Worm (Caenorhabditis elegans): Measurements from ENCODE around the gene fbxb-82.

The fbxb-82 gene

DNA sequence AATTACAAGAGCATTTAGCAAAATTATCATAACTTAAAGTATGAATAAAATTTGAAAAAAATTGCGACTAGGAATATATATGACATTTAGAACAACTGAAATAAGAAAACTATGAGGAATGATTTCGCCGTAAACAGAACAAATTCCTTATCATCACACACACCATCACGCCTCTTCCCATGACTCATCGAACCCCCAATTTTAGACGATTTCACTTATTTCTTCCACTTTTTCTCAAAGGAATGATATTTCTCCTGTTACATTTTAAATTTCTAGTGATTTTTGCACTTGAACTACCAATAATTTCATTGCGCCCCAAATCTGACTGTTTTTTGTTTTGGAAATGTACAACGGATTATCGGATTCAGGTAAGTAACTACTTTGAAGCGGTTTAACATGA is 13.6 kb upstream of the fbxb-82 start, which contains the start of the genes zig-13 and ver-1:
Gene zig-13, minus strand, starts transcription at position 101 of the 400 bp plus-strand sequence.
Gene ver-1, plus strand, starts transcription at position 180 of the 400 bp plus-strand sequence.
- no peak for TF ChIP-seq unc-62 (GFP tag; optimal IDR thresholded peaks at IDR 0.05)
- no peak for TF ChIP-seq nhr-25 (tag; optimal IDR thresholded peaks at IDR 0.05)
- no peak for TF ChIP-seq lin-15B (tag; optimal IDR thresholded peaks at IDR 0.05)
- TF ChIP-seq ZK546.5 (tag; optimal IDR thresholded peaks at IDR 0.05), result no peak

DNA sequence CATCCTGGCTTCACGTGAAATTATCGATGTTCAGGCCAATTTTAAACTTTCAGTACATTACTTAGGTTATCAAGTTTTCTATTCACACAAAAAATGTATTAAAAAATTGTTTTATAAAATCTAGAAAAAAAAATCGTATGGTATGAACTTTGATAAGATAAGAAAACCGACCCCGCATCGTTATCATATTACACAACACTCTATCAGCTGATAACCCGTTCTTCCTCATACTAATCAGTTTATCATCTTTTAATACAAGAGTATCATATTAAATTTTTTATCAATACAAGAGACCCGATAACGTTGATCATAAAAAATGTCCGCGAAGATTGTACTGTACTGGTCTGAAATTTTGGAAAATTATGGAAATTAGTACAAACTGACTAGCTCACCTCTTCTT is 11.1 kb upstream of the fbxb-82 start:
- TF ChIP-seq snpc-4 (tag; optimal IDR thresholded peaks at IDR 0.05), result no peak
- TF ChIP-seq egl-27 (tag; optimal IDR thresholded peaks at IDR 0.05), result peak; percentile 81
- TF ChIP-seq ama-1 (optimal IDR thresholded peaks at IDR 0.05), result no peak
- peak; percentile 100 for TF ChIP-seq elt-2 (tag; optimal IDR thresholded peaks at IDR 0.05)
- TF ChIP-seq ZK546.5 (tag; optimal IDR thresholded peaks at IDR 0.05), result no peak
- TF ChIP-seq ztf-4 (tag; optimal IDR thresholded peaks at IDR 0.05), result no peak
- no peak for TF ChIP-seq egl-5 (tag; optimal IDR thresholded peaks at IDR 0.05)
- peak; percentile 26 for TF ChIP-seq skn-1 (tag; optimal IDR thresholded peaks at IDR 0.05)
- peak; percentile 98 for TF ChIP-seq jun-1 (tag; optimal IDR thresholded peaks at IDR 0.05)
- no peak for TF ChIP-seq nhr-23 (tag; optimal IDR thresholded peaks at IDR 0.05)
- no peak for TF ChIP-seq nhr-25 (tag; optimal IDR thresholded peaks at IDR 0.05)
- peak in 2 of 3 experiments; percentile 1 to 56 for TF ChIP-seq elt-3 (tag; optimal IDR thresholded peaks at IDR 0.05)
- no peak for TF ChIP-seq nhr-76 (tag; optimal IDR thresholded peaks at IDR 0.05)
- TF ChIP-seq pqm-1 (tag; optimal IDR thresholded peaks at IDR 0.05), result peak; percentile 100
- TF ChIP-seq fos-1 (tag; optimal IDR thresholded peaks at IDR 0.05), result peak; percentile 45
- no peak for TF ChIP-seq elt-1 (tag; optimal IDR thresholded peaks at IDR 0.05)
- no peak for TF ChIP-seq zag-1 (tag; optimal IDR thresholded peaks at IDR 0.05)
- no peak for TF ChIP-seq nhr-43 (tag; optimal IDR thresholded peaks at IDR 0.05; ENCODE audit: poor library complexity, severe bottlenecking)
- no peak for TF ChIP-seq nhr-237 (tag; optimal IDR thresholded peaks at IDR 0.05)

DNA sequence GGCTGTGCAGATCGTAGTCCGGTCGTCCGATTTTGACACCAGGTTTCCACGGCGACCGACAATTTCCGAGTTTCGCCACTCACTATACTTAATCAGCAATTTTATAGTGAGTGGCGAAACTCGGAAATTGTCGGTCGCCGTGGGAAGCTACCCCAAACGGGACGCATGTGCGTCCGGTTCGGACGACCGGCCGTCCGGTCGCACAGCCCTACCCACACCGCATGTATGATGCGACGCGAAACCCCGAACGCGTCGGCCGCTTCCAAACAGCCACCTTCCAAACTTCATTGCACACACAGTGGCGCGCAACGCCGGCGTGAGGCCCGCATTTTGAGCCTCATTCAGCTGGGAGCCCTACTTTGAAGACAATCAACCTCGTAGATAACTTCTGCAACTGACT is 8.1 kb upstream of the fbxb-82 start:
- TF ChIP-seq daf-12 (tag; optimal IDR thresholded peaks at IDR 0.05) (no peak), pha-4 (tag; optimal IDR thresholded peaks at IDR 0.05) (no peak), nhr-43 (tag; optimal IDR thresholded peaks at IDR 0.05; ENCODE audit: poor library complexity, severe bottlenecking) (no peak), egl-5 (tag; optimal IDR thresholded peaks at IDR 0.05) (no peak), fkh-2 (tag; optimal IDR thresholded peaks at IDR 0.05) (no peak), tbx-2 (tag; optimal IDR thresholded peaks at IDR 0.05) (no peak), nhr-23 (tag; optimal IDR thresholded peaks at IDR 0.05) (no peak), elt-1 (tag; optimal IDR thresholded peaks at IDR 0.05) (no peak), nhr-67 (tag; optimal IDR thresholded peaks at IDR 0.05) (no peak), lin-39 (tag; optimal IDR thresholded peaks at IDR 0.05) (no peak), nhr-237 (tag; optimal IDR thresholded peaks at IDR 0.05) (no peak), nhr-11 (tag; optimal IDR thresholded peaks at IDR 0.05) (no peak), ztf-11 (tag; optimal IDR thresholded peaks at IDR 0.05) (no peak)

DNA sequence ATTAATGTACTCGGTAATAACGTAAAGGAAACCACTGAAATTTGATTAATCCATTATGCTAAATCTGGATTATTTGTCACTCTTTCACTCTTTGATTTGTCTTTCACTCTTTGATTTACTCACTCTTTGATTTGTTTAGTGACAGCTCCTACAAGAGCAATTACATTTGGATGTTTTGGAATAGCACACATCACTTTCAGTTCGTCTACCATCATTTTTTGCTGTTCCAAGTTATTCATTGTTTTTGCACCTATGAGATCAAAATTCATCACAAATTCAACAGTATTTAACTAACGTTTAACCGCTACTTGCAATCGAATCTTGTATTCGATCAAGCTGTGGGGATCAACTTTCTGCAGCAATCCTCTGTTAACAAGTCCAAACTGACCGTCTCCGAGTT is 6.1 kb upstream of the fbxb-82 start:
- TF ChIP-seq nhr-25 (tag; optimal IDR thresholded peaks at IDR 0.05) (no peak), nhr-67 (tag; optimal IDR thresholded peaks at IDR 0.05) (no peak), ceh-16 (tag; optimal IDR thresholded peaks at IDR 0.05) (no peak), lin-15B (tag; optimal IDR thresholded peaks at IDR 0.05) (no peak), nhr-23 (tag; optimal IDR thresholded peaks at IDR 0.05) (no peak), unc-39 (tag; optimal IDR thresholded peaks at IDR 0.05) (no peak), elt-1 (tag; optimal IDR thresholded peaks at IDR 0.05) (no peak), fos-1 (tag; optimal IDR thresholded peaks at IDR 0.05) (no peak), nhr-76 (tag; optimal IDR thresholded peaks at IDR 0.05) (no peak), mdl-1 (tag; optimal IDR thresholded peaks at IDR 0.05) (no peak)

DNA sequence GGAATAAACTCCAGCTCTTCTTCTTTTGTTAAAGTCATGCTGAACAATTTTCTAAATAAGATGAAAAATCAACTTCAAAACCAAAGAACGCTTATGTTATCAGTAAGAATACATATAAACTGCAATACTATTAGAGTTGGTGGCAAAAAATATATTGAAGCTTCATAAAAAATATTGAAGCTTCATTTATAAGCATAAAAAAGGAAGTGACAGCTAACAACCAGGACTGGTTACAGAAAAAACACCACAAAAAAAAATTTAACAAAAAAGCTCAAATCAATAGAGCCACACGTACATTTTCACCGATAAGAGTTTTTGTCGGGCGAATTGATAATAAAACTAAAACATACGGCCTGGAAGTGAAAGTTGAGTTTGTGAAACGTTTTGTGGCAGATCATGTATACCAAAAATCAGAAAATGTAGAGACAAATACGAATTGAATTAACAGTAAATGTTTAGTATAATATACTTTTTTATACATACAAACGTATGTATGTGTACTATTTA is 4.6 kb upstream of the fbxb-82 start, which contains the start of gene sqst-5:
Gene sqst-5, minus strand, starts transcription at position 51 of the 507 bp plus-strand sequence.
- TF ChIP-seq pqm-1 (tag; optimal IDR thresholded peaks at IDR 0.05) (peak; percentile 59), elt-2 (tag; optimal IDR thresholded peaks at IDR 0.05) (peak; percentile 76), ceh-82 (tag; optimal IDR thresholded peaks at IDR 0.05) (no peak)

DNA sequence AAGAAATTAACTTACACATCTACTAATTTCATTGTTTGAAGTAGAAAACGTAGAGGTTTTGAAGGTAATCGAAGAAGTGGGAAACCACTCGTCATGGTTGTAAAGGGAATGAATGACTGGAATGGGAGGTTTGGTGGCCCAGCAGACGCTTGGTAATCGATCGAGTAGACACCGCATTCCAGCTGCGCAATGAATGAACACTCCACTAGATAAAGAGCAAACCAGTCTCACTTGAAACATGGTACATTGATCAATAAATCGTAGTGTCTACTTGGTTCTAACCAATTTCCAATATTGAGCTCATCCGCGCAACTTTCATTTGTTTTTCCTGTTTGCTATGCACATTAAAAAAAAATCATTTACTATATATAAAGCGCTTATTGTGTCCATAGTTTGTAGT is 3.3 kb upstream of the fbxb-82 start, which contains the start of gene fbxb-84:
Gene fbxb-84, minus strand, starts transcription at position 101 of the 400 bp plus-strand sequence.
- TF ChIP-seq elt-1 (tag; optimal IDR thresholded peaks at IDR 0.05) (no peak), egl-5 (tag; optimal IDR thresholded peaks at IDR 0.05) (no peak), nhr-23 (tag; optimal IDR thresholded peaks at IDR 0.05) (no peak), hmg-11 (tag; optimal IDR thresholded peaks at IDR 0.05) (no peak), nhr-67 (tag; optimal IDR thresholded peaks at IDR 0.05) (no peak), R02D3.7 (tag; optimal IDR thresholded peaks at IDR 0.05) (no peak), lsy-12 (tag; optimal IDR thresholded peaks at IDR 0.05) (no peak), nfya-1 (tag; optimal IDR thresholded peaks at IDR 0.05; ENCODE audit: insufficient read depth) (no peak)
